Worm (Caenorhabditis elegans): Measurements from ENCODE around the gene alh-3.

DNA sequence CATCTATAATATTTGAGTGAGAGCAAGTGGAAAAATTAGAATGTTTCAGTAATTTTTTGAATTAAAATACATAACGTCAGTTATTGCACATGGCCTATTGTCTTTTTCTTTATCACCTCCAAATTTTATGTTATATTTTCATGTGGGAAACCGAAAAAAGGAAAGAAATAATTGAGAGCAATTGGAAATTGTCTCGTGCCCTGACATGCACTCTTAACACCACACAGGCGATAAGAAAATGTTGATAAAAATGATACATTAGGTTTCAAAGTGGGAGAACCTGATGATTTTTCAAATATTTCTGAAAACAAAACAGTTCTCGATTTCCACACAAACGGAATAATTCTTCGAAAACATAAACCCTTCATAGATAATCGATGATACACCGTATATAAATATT is 6.5 kb upstream of the alh-3 start, which contains the start of gene F13H10.3:
- no peak for TF ChIP-seq unc-130 (GFP tag; optimal IDR thresholded peaks at IDR 0.05)
- TF ChIP-seq snpc-1.1 (tag; optimal IDR thresholded peaks at IDR 0.05; ENCODE audit: insufficient read depth) = no peak
- TF ChIP-seq snpc-4 (GFP tag; optimal IDR thresholded peaks at IDR 0.05) = no peak
- no peak for TF ChIP-seq snpc-4 (tag; optimal IDR thresholded peaks at IDR 0.05)
- TF ChIP-seq F33H1.4 (GFP tag; IDR thresholded peaks at IDR 0.05) = no peak
- no peak for TF ChIP-seq somi-1 (GFP tag; optimal IDR thresholded peaks at IDR 0.05)
- no peak for TF ChIP-seq unc-62 (GFP tag; optimal IDR thresholded peaks at IDR 0.05)
- TF ChIP-seq ztf-18 (tag; optimal IDR thresholded peaks at IDR 0.05) = no peak

Data from whole organism, young adult.